Worm (Caenorhabditis elegans): ENCODE measurements around the gene haf-1.

- TF ChIP-seq ama-1 (optimal IDR thresholded peaks at IDR 0.05): no peak
- no peak for TF ChIP-seq scrt-1 (GFP tag; IDR thresholded peaks at IDR 0.05)
- TF ChIP-seq F13C5.2 (tag; optimal IDR thresholded peaks at IDR 0.05): no peak
Measured at ce11 chrIV:17407491-17407890, 31.3 kb downstream of the haf-1 start, which contains the start of gene T02D1.9.

Measured in whole organism, early embryonic.